Fruit fly (Drosophila melanogaster) whole organism, embryonic: ENCODE results near the gene Spc105R.
A peak's percentile ranks its signal among the peaks of the same experiment; 100 is the strongest.

Source experiments
- ATbp ChIP-seq: fragments of 200-800 bp; sonication (Bioruptor generic); optimal IDR thresholded peaks from 2 replicates; lab custom pipeline; 2017; ENCODE audit warnings: missing biosample characterization, mild to moderate bottlenecking, missing genetic modification characterization, missing genetic modification reagents
- CG1024 ChIP-seq: fragments of 200-800 bp; sonication (Bioruptor generic); IDR thresholded peaks from 2 replicates; pipeline ENCODE4 v1.3.6; 2022; ENCODE audit warnings: missing biosample characterization, missing genetic modification characterization
- CG10543 ChIP-seq: fragments of 200-800 bp; sonication (Bioruptor generic); optimal IDR thresholded peaks from 3 replicates; lab custom pipeline; 2017; ENCODE audit warnings: missing biosample characterization, mild to moderate bottlenecking, missing genetic modification characterization, moderate library complexity
- CG11456 ChIP-seq: fragments of 200-800 bp; sonication (Bioruptor generic); IDR thresholded peaks from 3 replicates; pipeline ENCODE4 v1.3.6; 2022; ENCODE audit warnings: missing biosample characterization, missing genetic modification characterization
- CG12155 ChIP-seq: fragments of 200-800 bp; sonication (Bioruptor generic); optimal IDR thresholded peaks from 3 replicates; lab custom pipeline; 2016; ENCODE audit warnings: missing biosample characterization, missing genetic modification characterization
- CG12659 ChIP-seq: fragments of 200-800 bp; sonication (Bioruptor generic); optimal IDR thresholded peaks from 3 replicates; lab custom pipeline; 2017; ENCODE audit warnings: mild to moderate bottlenecking, missing biosample characterization, missing genetic modification reagents, missing genetic modification characterization
- CG13123 ChIP-seq: fragments of 200-800 bp; sonication (Bioruptor generic); optimal IDR thresholded peaks from 2 replicates; lab custom pipeline; 2016; ENCODE audit warnings: missing biosample characterization, missing genetic modification characterization
- CG1647 ChIP-seq: fragments of 200-800 bp; sonication (Bioruptor generic); optimal IDR thresholded peaks from 3 replicates; lab custom pipeline; 2016; ENCODE audit warnings: missing biosample characterization, missing genetic modification characterization
- CG17186 ChIP-seq: fragments of 200-800 bp; sonication (Bioruptor generic); optimal IDR thresholded peaks from 3 replicates; lab custom pipeline; 2017; ENCODE audit warnings: missing biosample characterization, missing genetic modification reagents, missing genetic modification characterization
- CG18619 ChIP-seq: fragments of 200-800 bp; sonication (Bioruptor generic); optimal IDR thresholded peaks from 3 replicates; lab custom pipeline; 2017; ENCODE audit warnings: missing biosample characterization, mild to moderate bottlenecking, missing genetic modification characterization
- CG31365 ChIP-seq: fragments of 200-800 bp; sonication (Bioruptor generic); optimal IDR thresholded peaks from 2 replicates; lab custom pipeline; 2018; ENCODE audit warnings: missing biosample characterization, mild to moderate bottlenecking, missing genetic modification characterization
- CG31388 ChIP-seq: fragments of 200-800 bp; sonication (Bioruptor generic); optimal IDR thresholded peaks from 2 replicates; lab custom pipeline; 2016; ENCODE audit warnings: missing biosample characterization, missing genetic modification characterization
- CG32532 ChIP-seq: fragments of 200-800 bp; sonication (Bioruptor generic); IDR thresholded peaks from 2 replicates; pipeline ENCODE4 v1.3.6; 2022; ENCODE audit warnings: missing biosample characterization, missing genetic modification characterization
- CG3847 ChIP-seq: fragments of 200-800 bp; sonication (Bioruptor generic); IDR thresholded peaks from 2 replicates; pipeline ENCODE4 v1.3.6; 2022; ENCODE audit warnings: missing biosample characterization, missing genetic modification characterization
- CG4328 ChIP-seq: fragments of 200-800 bp; sonication (Bioruptor generic); optimal IDR thresholded peaks from 3 replicates; lab custom pipeline; 2017; ENCODE audit warnings: missing biosample characterization, missing genetic modification reagents, missing genetic modification characterization
- CG4360 ChIP-seq: fragments of 200-800 bp; sonication (Bioruptor generic); IDR thresholded peaks from 2 replicates; pipeline ENCODE4 v1.3.6; 2022; ENCODE audit warnings: missing biosample characterization, missing genetic modification characterization
- CG8478 ChIP-seq: fragments of >200 bp; optimal IDR thresholded peaks from 2 replicates; lab custom pipeline; 2018
- CG8765 ChIP-seq: fragments of 200-800 bp; sonication (Bioruptor generic); IDR thresholded peaks from 2 replicates; pipeline ENCODE4 v1.3.6; 2022; ENCODE audit warnings: missing biosample characterization, missing genetic modification characterization
- CG9797 ChIP-seq: fragments of 200-800 bp; sonication (Bioruptor generic); optimal IDR thresholded peaks from 3 replicates; lab custom pipeline; 2018; ENCODE audit warnings: missing biosample characterization, mild to moderate bottlenecking, missing genetic modification characterization
- CoRest ChIP-seq: fragments of 200-800 bp; sonication (Bioruptor generic); optimal IDR thresholded peaks from 3 replicates; lab custom pipeline; 2018; ENCODE audit warnings: missing biosample characterization, mild to moderate bottlenecking, missing genetic modification characterization, moderate library complexity
- D19A ChIP-seq: fragments of 200-800 bp; optimal IDR thresholded peaks from 3 replicates; lab custom pipeline; 2019; ENCODE audit warnings: missing biosample characterization, mild to moderate bottlenecking, missing genetic modification characterization, moderate library complexity
- Dbx ChIP-seq: fragments of 200-800 bp; sonication (Bioruptor generic); IDR thresholded peaks from 3 replicates; pipeline ENCODE4 v1.3.6; 2022; ENCODE audit warnings: missing biosample characterization, missing genetic modification characterization
- Fer1 ChIP-seq: fragments of 200-800 bp; sonication (Bioruptor generic); optimal IDR thresholded peaks from 2 replicates; lab custom pipeline; 2017; ENCODE audit warnings: missing biosample characterization, mild to moderate bottlenecking, missing genetic modification characterization
- HLH4C ChIP-seq: fragments of 200-800 bp; sonication (Bioruptor generic); IDR thresholded peaks from 3 replicates; pipeline ENCODE4 v1.3.6; 2022; ENCODE audit warnings: missing biosample characterization, missing genetic modification characterization; ENCODE audit not compliant: partially characterized antibody
- Med ChIP-seq: fragments of 200-800 bp; sonication (Bioruptor generic); peaks from one replicate; lab custom pipeline; 2016; ENCODE audit warnings: missing biosample characterization, missing genetic modification characterization, mild to moderate bottlenecking, inconsistent platforms, moderate library complexity
- Mrtf ChIP-seq: fragments of 200-800 bp; sonication (Bioruptor generic); IDR thresholded peaks from 3 replicates; pipeline ENCODE4 v1.3.6; 2022; ENCODE audit warnings: missing biosample characterization, missing genetic modification characterization
- Oli ChIP-seq: fragments of 200-800 bp; sonication (Bioruptor generic); optimal IDR thresholded peaks from 2 replicates; lab custom pipeline; 2018; ENCODE audit warnings: missing biosample characterization, mild to moderate bottlenecking, missing genetic modification characterization, moderate library complexity
- Ravus ChIP-seq: fragments of 200-800 bp; sonication (Bioruptor generic); IDR thresholded peaks from 2 replicates; pipeline ENCODE4 v1.3.6; 2022; ENCODE audit warnings: missing biosample characterization, missing genetic modification characterization
- Six4 ChIP-seq: fragments of 200-800 bp; sonication (Bioruptor generic); optimal IDR thresholded peaks from 2 replicates; lab custom pipeline; 2016; ENCODE audit warnings: missing biosample characterization, missing genetic modification characterization
- TFAM ChIP-seq: fragments of 200-800 bp; sonication (Bioruptor generic); optimal IDR thresholded peaks from 2 replicates; lab custom pipeline; 2017; ENCODE audit warnings: missing biosample characterization, missing genetic modification characterization, inconsistent platforms
- bab2 ChIP-seq: fragments of 200-800 bp; sonication (Bioruptor generic); optimal IDR thresholded peaks from 2 replicates; lab custom pipeline; 2016; ENCODE audit warnings: missing biosample characterization, missing genetic modification characterization
- btn ChIP-seq: fragments of 200-800 bp; sonication (Bioruptor generic); optimal IDR thresholded peaks from 2 replicates; lab custom pipeline; 2016; ENCODE audit warnings: missing biosample characterization, missing genetic modification characterization
- cas ChIP-seq: fragments of 200-800 bp; sonication (Bioruptor generic); IDR thresholded peaks from 2 replicates; pipeline ENCODE4 v1.3.6; 2022; ENCODE audit warnings: missing biosample characterization, missing genetic modification characterization
- caup ChIP-seq: fragments of 200-800 bp; sonication (Bioruptor generic); optimal IDR thresholded peaks from 3 replicates; lab custom pipeline; 2017; ENCODE audit warnings: missing biosample characterization, mild to moderate bottlenecking, missing genetic modification characterization, moderate library complexity; ENCODE audit not compliant: severe bottlenecking
- chn ChIP-seq: fragments of 200-800 bp; sonication (Bioruptor generic); optimal IDR thresholded peaks from 2 replicates; lab custom pipeline; 2016; ENCODE audit warnings: missing biosample characterization, missing genetic modification characterization
- ci ChIP-seq: fragments of 200-800 bp; sonication (Bioruptor generic); IDR thresholded peaks from 3 replicates; pipeline ENCODE4 v1.3.6; 2022; ENCODE audit warnings: missing biosample characterization, missing genetic modification characterization
- disco-r ChIP-seq: fragments of 200-800 bp; sonication (Bioruptor generic); optimal IDR thresholded peaks from 2 replicates; lab custom pipeline; 2016; ENCODE audit warnings: missing biosample characterization, missing genetic modification characterization
- gem ChIP-seq: fragments of 200-800 bp; sonication (Bioruptor generic); optimal IDR thresholded peaks from 2 replicates; lab custom pipeline; 2019; ENCODE audit warnings: missing biosample characterization, mild to moderate bottlenecking, missing genetic modification characterization, moderate library complexity
- grau ChIP-seq: fragments of 200-800 bp; optimal IDR thresholded peaks from 3 replicates; lab custom pipeline; 2019; ENCODE audit warnings: missing biosample characterization, mild to moderate bottlenecking, missing genetic modification characterization, moderate library complexity
- gt ChIP-seq: fragments of 200-800 bp; sonication (Bioruptor generic); IDR thresholded peaks from 2 replicates; pipeline ENCODE4 v1.3.6; 2022; ENCODE audit warnings: missing biosample characterization, missing genetic modification characterization
- mirr ChIP-seq: fragments of 200-800 bp; sonication (Bioruptor generic); optimal IDR thresholded peaks from 3 replicates; lab custom pipeline; 2018; ENCODE audit warnings: missing biosample characterization, mild to moderate bottlenecking, missing genetic modification characterization
- nerfin-1 ChIP-seq: fragments of 200-800 bp; sonication (Bioruptor generic); optimal IDR thresholded peaks from 3 replicates; lab custom pipeline; 2019; ENCODE audit warnings: missing biosample characterization, mild to moderate bottlenecking, missing genetic modification characterization, moderate library complexity
- nmo ChIP-seq: fragments of 200-800 bp; sonication (Bioruptor generic); optimal IDR thresholded peaks from 2 replicates; lab custom pipeline; 2018; ENCODE audit warnings: missing biosample characterization, mild to moderate bottlenecking, missing genetic modification characterization, moderate library complexity
- phol ChIP-seq: fragments of 200-800 bp; sonication (Bioruptor generic); optimal IDR thresholded peaks from 3 replicates; lab custom pipeline; 2018; ENCODE audit warnings: missing biosample characterization, mild to moderate bottlenecking, missing genetic modification characterization, moderate library complexity
- sens-2 ChIP-seq: fragments of 200-800 bp; sonication (Bioruptor generic); IDR thresholded peaks from 2 replicates; pipeline ENCODE4 v1.3.6; 2022; ENCODE audit warnings: missing biosample characterization, missing genetic modification characterization
- sna ChIP-seq: fragments of 200-800 bp; sonication (Bioruptor generic); IDR thresholded peaks from 2 replicates; pipeline ENCODE4 v1.3.6; 2022; ENCODE audit warnings: missing biosample characterization, missing genetic modification characterization; ENCODE audit not compliant: partially characterized antibody
- stc ChIP-seq: fragments of 200-800 bp; sonication (Bioruptor generic); IDR thresholded peaks from 2 replicates; pipeline ENCODE4 v1.3.6; 2022; ENCODE audit warnings: missing biosample characterization, missing genetic modification characterization
- twi ChIP-seq: fragments of 200-800 bp; optimal IDR thresholded peaks from 2 replicates; lab custom pipeline; 2019; ENCODE audit warnings: missing biosample characterization, mild to moderate bottlenecking, missing genetic modification characterization, moderate library complexity
- unpg ChIP-seq: fragments of 200-800 bp; sonication (Bioruptor generic); optimal IDR thresholded peaks from 3 replicates; lab custom pipeline; 2018; ENCODE audit warnings: missing biosample characterization, mild to moderate bottlenecking, missing genetic modification characterization, moderate library complexity
- wdn ChIP-seq: fragments of 200-800 bp; sonication (Bioruptor generic); IDR thresholded peaks from 2 replicates; pipeline ENCODE4 v1.3.6; 2022; ENCODE audit warnings: missing biosample characterization, missing genetic modification characterization
- zfh2 ChIP-seq: fragments of 200-800 bp; sonication (Bioruptor generic); optimal IDR thresholded peaks from 2 replicates; lab custom pipeline; 2016; ENCODE audit warnings: missing biosample characterization, missing genetic modification characterization

Spc105R gene

dm6 chr3L:20785742-20786427 lies 14.3 kb upstream of the Spc105R start, which contains the start of gene Pcif1 (continued):
- TF ChIP-seq CG18619 (GFP tag; lab: Kevin White, UChicago) (no peak), sna (GFP tag; lab: Robert Waterston, UW) (peak; percentile 97), CG3847 (GFP tag; lab: Robert Waterston, UW) (no peak), CG10543 (GFP tag; lab: Kevin White, UChicago) (no peak), btn (GFP tag; lab: Kevin White, UChicago) (no peak), CG4328 (no peak), CG12155 (GFP tag; lab: Kevin White, UChicago) (no peak), Ravus (GFP tag; lab: Robert Waterston, UW) (no peak), HLH4C (GFP tag; lab: Robert Waterston, UW) (peak; percentile 98), CG8765 (GFP tag; lab: Robert Waterston, UW) (0 out of 2 replicates have a peak, but pooled peaks have one; percentile 9), cas (0 out of 2 replicates have a peak, but pooled peaks have one; percentile 31), ci (GFP tag; lab: Robert Waterston, UW) (peak; percentile 39; the same call in 1 of the 3 replicates), disco-r (GFP tag; lab: Kevin White, UChicago) (no peak), stc (GFP tag; lab: Robert Waterston, UW) (no peak), CG31388 (GFP tag; lab: Kevin White, UChicago) (no peak), CG1024 (GFP tag; lab: Robert Waterston, UW) (no peak), CG1647 (GFP tag; lab: Kevin White, UChicago) (no peak), CG8478 (lab: Kevin White, UChicago) (no peak), twi (tag; lab: Kevin White, UChicago) (no peak), ATbp (GFP tag; lab: Kevin White, UChicago) (no peak), CG9797 (GFP tag; lab: Kevin White, UChicago) (peak; percentile 52), Fer1 (GFP tag; lab: Kevin White, UChicago) (no peak), CG32532 (GFP tag; lab: Robert Waterston, UW) (peak; percentile 16; the same call in 1 of the 2 replicates), mirr (GFP tag; lab: Kevin White, UChicago) (peak; percentile 33), Mrtf (GFP tag; lab: Robert Waterston, UW) (no peak), nmo (GFP tag; lab: Kevin White, UChicago) (peak; percentile 47), Oli (tag; lab: Kevin White, UChicago) (no peak), phol (tag; lab: Kevin White, UChicago) (peak; percentile 35), CG11456 (GFP tag; lab: Robert Waterston, UW) (no peak), unpg (GFP tag; lab: Kevin White, UChicago) (peak; percentile 28), gt (GFP tag; lab: Robert Waterston, UW) (no peak), Dbx (GFP tag; lab: Robert Waterston, UW) (peak; percentile 76; the same call in 2 of the 3 replicates), grau (tag; lab: Kevin White, UChicago) (peak; percentile 26), nerfin-1 (tag; lab: Kevin White, UChicago) (peak; percentile 53), chn (no peak), Med (peak; percentile 82), sens-2 (GFP tag; lab: Robert Waterston, UW) (no peak), bab2 (no peak), CG31365 (no peak), wdn (no peak), Six4 (GFP tag; lab: Kevin White, UChicago) (no peak), caup (GFP tag; lab: Kevin White, UChicago) (peak; percentile 7), CG17186 (peak; percentile 72), CG4360 (GFP tag; lab: Robert Waterston, UW) (no peak), CG12659 (GFP tag; lab: Kevin White, UChicago) (peak; percentile 61), TFAM (GFP tag; lab: Kevin White, UChicago) (no peak), D19A (tag; lab: Kevin White, UChicago) (peak; percentile 72), CG13123 (no peak), zfh2 (GFP tag; lab: Kevin White, UChicago) (no peak), CoRest (peak; percentile 18), gem (tag; lab: Kevin White, UChicago) (no peak)
